Worm (Caenorhabditis elegans) whole organism, L4 larva: Measurements from ENCODE around the gene prx-5.

Source experiments
- R02D3.7 ChIP-seq: fragments of 150-350 bp; sonication (generic microtip); optimal IDR thresholded peaks from 3 replicates; lab custom pipeline; 2014; ENCODE audit warnings: missing biosample characterization, missing genetic modification characterization
- arid-1 ChIP-seq: fragments of 200-800 bp; sonication (Bioruptor generic); conservative IDR thresholded peaks from 2 replicates; pipeline ENCODE4 v1.3.6; 2022; ENCODE audit warnings: missing genetic modification reagents, missing genetic modification characterization, missing compliant biosample characterization
- ceh-20 ChIP-seq: fragments of 200-800 bp; sonication (Bioruptor generic); IDR thresholded peaks from 2 replicates; pipeline ENCODE4 v1.3.6; 2022; ENCODE audit warnings: missing genetic modification reagents, missing genetic modification characterization, missing compliant biosample characterization
- ceh-82 ChIP-seq: sonication (generic microtip); optimal IDR thresholded peaks from 2 replicates; lab custom pipeline; 2017; ENCODE audit warnings: missing biosample characterization, missing genetic modification characterization
- egl-27 ChIP-seq: sonication (generic microtip); optimal IDR thresholded peaks from 3 replicates; lab custom pipeline; 2017; ENCODE audit warnings: missing biosample characterization, missing genetic modification reagents, missing genetic modification characterization
- lsy-2 ChIP-seq, 2 experiments: fragments of 150-350 bp in 1 of 2; sonication (generic microtip) in 1 of 2; optimal IDR thresholded peaks; 2 replicates each; lab custom pipeline; 2014 to 2017; ENCODE audit warnings: missing biosample characterization in 2 of 2, missing genetic modification characterization in 2 of 2
- unc-62 ChIP-seq, 3 experiments: fragments of 150-350 bp in 1 of 3; sonication (generic microtip); optimal IDR thresholded peaks in 2 of 3; peaks in 1 of 3; 1 replicate in 1 of 3; 2 replicates in 2 of 3; lab custom pipeline; 2014 to 2017; ENCODE audit warnings: missing biosample characterization in 3 of 3, missing genetic modification characterization in 3 of 3, missing genetic modification reagents in 3 of 3, missing genotype in 1 of 3

- no peak for TF ChIP-seq arid-1 (GFP tag; lab: Robert Waterston, UW)
- TF ChIP-seq ceh-20 = no peak
- no peak for TF ChIP-seq R02D3.7 (tag; lab: Kevin White, UChicago)
- TF ChIP-seq ceh-82 (tag; lab: Kevin White, UChicago) = no peak
- TF ChIP-seq unc-62 (GFP tag; optimal IDR thresholded peaks at IDR 0.05 in 1 of 2; lab: Kevin White, UChicago) = no peak
- TF ChIP-seq unc-62 (tag; optimal IDR thresholded peaks at IDR 0.05; lab: Kevin White, UChicago) = no peak
- no peak for TF ChIP-seq lsy-2 (tag; optimal IDR thresholded peaks at IDR 0.05; lab: Kevin White, UChicago)
- no peak for TF ChIP-seq egl-27 (tag; lab: Kevin White, UChicago)
Observed at ce11 chrII:8685623-8686022, 19.0 kb upstream of the prx-5 start, which contains the start of gene C34C6.9.
